Worm (Caenorhabditis elegans): Measurements from ENCODE around the gene unc-43.
A peak's percentile ranks its signal among the peaks of the same experiment; 100 is the strongest.

unc-43 gene

ce11 chrIV:10357072-10357471 lies 7.1 kb upstream of the unc-43 start, which contains the start of gene R11A8.1:
Gene R11A8.1, minus strand, starts transcription at chrIV:10357172.
- no peak for TF ChIP-seq nhr-23 (tag; optimal IDR thresholded peaks at IDR 0.05)
- no peak for TF ChIP-seq nhr-25 (tag; optimal IDR thresholded peaks at IDR 0.05)
- TF ChIP-seq pha-4 (tag; optimal IDR thresholded peaks at IDR 0.05): no peak
- TF ChIP-seq ama-1 (optimal IDR thresholded peaks at IDR 0.05): no peak
- TF ChIP-seq lsy-12 (tag; optimal IDR thresholded peaks at IDR 0.05): no peak

ce11 chrIV:10352243-10352642 lies 2.2 kb upstream of the unc-43 start, which contains the start of gene Y43C5B.2:
Gene Y43C5B.2, minus strand, starts transcription at chrIV:10352343.
- TF ChIP-seq nhr-25 (tag; optimal IDR thresholded peaks at IDR 0.05) (no peak), nhr-23 (tag; optimal IDR thresholded peaks at IDR 0.05) (no peak), fkh-10 (GFP tag; optimal IDR thresholded peaks at IDR 0.05) (no peak), egl-27 (tag; optimal IDR thresholded peaks at IDR 0.05) (no peak), ceh-82 (tag; optimal IDR thresholded peaks at IDR 0.05) (no peak), daf-12 (tag; optimal IDR thresholded peaks at IDR 0.05) (no peak), lin-39 (tag; optimal IDR thresholded peaks at IDR 0.05) (no peak), mdl-1 (tag; optimal IDR thresholded peaks at IDR 0.05) (no peak)

- TF ChIP-seq egl-5 (tag; optimal IDR thresholded peaks at IDR 0.05): no peak
- TF ChIP-seq nhr-67 (tag; optimal IDR thresholded peaks at IDR 0.05): no peak
- TF ChIP-seq snpc-4 (tag; optimal IDR thresholded peaks at IDR 0.05): no peak
- TF ChIP-seq nhr-25 (tag; optimal IDR thresholded peaks at IDR 0.05): no peak
- no peak for TF ChIP-seq nhr-11 (tag; optimal IDR thresholded peaks at IDR 0.05)
- TF ChIP-seq tbx-2 (tag; optimal IDR thresholded peaks at IDR 0.05): no peak
- no peak for TF ChIP-seq ceh-16 (tag; optimal IDR thresholded peaks at IDR 0.05)
- no peak for TF ChIP-seq ama-1 (optimal IDR thresholded peaks at IDR 0.05)
- TF ChIP-seq nhr-77 (tag; optimal IDR thresholded peaks at IDR 0.05): no peak
- no peak for TF ChIP-seq mml-1 (tag; optimal IDR thresholded peaks at IDR 0.05)
- no peak for TF ChIP-seq pqm-1 (tag; optimal IDR thresholded peaks at IDR 0.05)
- no peak for TF ChIP-seq eor-1 (tag; optimal IDR thresholded peaks at IDR 0.05)
- no peak for TF ChIP-seq aly-2 (tag; optimal IDR thresholded peaks at IDR 0.05)
- TF ChIP-seq sea-2 (GFP tag; optimal IDR thresholded peaks at IDR 0.05): no peak
- TF ChIP-seq ztf-4 (tag; optimal IDR thresholded peaks at IDR 0.05): no peak
- TF ChIP-seq nhr-76 (tag; optimal IDR thresholded peaks at IDR 0.05): no peak
- no peak for TF ChIP-seq pha-4 (tag; optimal IDR thresholded peaks at IDR 0.05)
- TF ChIP-seq ztf-11 (tag; optimal IDR thresholded peaks at IDR 0.05): no peak
Measured at ce11 chrIV:10347528-10347927, 2.5 kb downstream of the unc-43 start.

ce11 chrIV:10346948-10347347 lies 3.1 kb downstream of the unc-43 start:
- no peak for TF ChIP-seq ceh-82 (tag; optimal IDR thresholded peaks at IDR 0.05)
- TF ChIP-seq elt-2 (tag; optimal IDR thresholded peaks at IDR 0.05): no peak
- TF ChIP-seq aly-2 (tag; optimal IDR thresholded peaks at IDR 0.05): no peak
- TF ChIP-seq nhr-11 (tag; optimal IDR thresholded peaks at IDR 0.05): no peak
- no peak for TF ChIP-seq nhr-25 (tag; optimal IDR thresholded peaks at IDR 0.05)
- TF ChIP-seq fkh-2 (tag; optimal IDR thresholded peaks at IDR 0.05): no peak
- no peak for TF ChIP-seq nhr-23 (tag; optimal IDR thresholded peaks at IDR 0.05)
- TF ChIP-seq mdl-1 (tag; optimal IDR thresholded peaks at IDR 0.05): no peak
- no peak for TF ChIP-seq fos-1 (tag; optimal IDR thresholded peaks at IDR 0.05)
- TF ChIP-seq R02D3.7 (tag; optimal IDR thresholded peaks at IDR 0.05): no peak
- no peak for TF ChIP-seq ZK546.5 (tag; optimal IDR thresholded peaks at IDR 0.05)
- no peak for TF ChIP-seq ztf-11 (tag; optimal IDR thresholded peaks at IDR 0.05)
- TF ChIP-seq lsy-12 (tag; optimal IDR thresholded peaks at IDR 0.05): no peak
- no peak for TF ChIP-seq ztf-4 (tag; optimal IDR thresholded peaks at IDR 0.05)
- TF ChIP-seq tbx-2 (tag; optimal IDR thresholded peaks at IDR 0.05): no peak
- no peak for TF ChIP-seq egl-27 (tag; optimal IDR thresholded peaks at IDR 0.05)

- TF ChIP-seq pha-4 (tag; optimal IDR thresholded peaks at IDR 0.05) (peak; percentile 78), nhr-76 (tag; optimal IDR thresholded peaks at IDR 0.05) (no peak), nfya-1 (tag; optimal IDR thresholded peaks at IDR 0.05; ENCODE audit: insufficient read depth) (peak; percentile 75), elt-1 (tag; optimal IDR thresholded peaks at IDR 0.05) (no peak), hmg-11 (tag; optimal IDR thresholded peaks at IDR 0.05) (peak; percentile 50), mml-1 (tag; optimal IDR thresholded peaks at IDR 0.05) (no peak), egl-5 (tag; optimal IDR thresholded peaks at IDR 0.05) (peak; percentile 33), nhr-11 (tag; optimal IDR thresholded peaks at IDR 0.05) (no peak), lin-39 (tag; optimal IDR thresholded peaks at IDR 0.05) (peak; percentile 41), fkh-10 (GFP tag; optimal IDR thresholded peaks at IDR 0.05) (no peak), lin-15B (tag; optimal IDR thresholded peaks at IDR 0.05) (peak; percentile 25), ztf-4 (tag; optimal IDR thresholded peaks at IDR 0.05) (no peak), nhr-23 (tag; optimal IDR thresholded peaks at IDR 0.05) (peak; percentile 27), jun-1 (tag; optimal IDR thresholded peaks at IDR 0.05) (peak; percentile 1), nhr-25 (tag; optimal IDR thresholded peaks at IDR 0.05) (no peak), nhr-67 (tag; optimal IDR thresholded peaks at IDR 0.05) (no peak), snpc-4 (tag; optimal IDR thresholded peaks at IDR 0.05) (peak; percentile 25), unc-62 (GFP tag; optimal IDR thresholded peaks at IDR 0.05) (no peak), elt-2 (tag; optimal IDR thresholded peaks at IDR 0.05) (peak; percentile 4), ceh-28 (tag; optimal IDR thresholded peaks at IDR 0.05) (peak; percentile 1)
Measured at ce11 chrIV:10345990-10346389, 4.0 kb downstream of the unc-43 start.
